Fruit fly (Drosophila melanogaster): ENCODE measurements around the gene CG31862.
A peak's percentile ranks its signal among the peaks of the same experiment; 100 is the strongest.

Gene CG31862

dm6 chr2L:12353926-12354325 lies 15.3 kb downstream of the CG31862 start (continued):
- TF ChIP-seq CG8388 (GFP tag; optimal IDR thresholded peaks at IDR 0.05) = peak; percentile 28
- peak; percentile 14 for TF ChIP-seq CG1603 (tag; optimal IDR thresholded peaks at IDR 0.05)
- peak; percentile 33; the same call in 1 of the 2 replicates for TF ChIP-seq Ada2b (GFP tag; IDR thresholded peaks at IDR 0.05)
- peak; percentile 40 for TF ChIP-seq CG7556 (GFP tag; optimal IDR thresholded peaks at IDR 0.05)
- TF ChIP-seq Sox102F (GFP tag; optimal IDR thresholded peaks at IDR 0.05) = peak; percentile 1
- TF ChIP-seq mld (GFP tag; IDR thresholded peaks at IDR 0.05; ENCODE audit: partially characterized antibody) = no peak
- no peak for TF ChIP-seq sc (optimal IDR thresholded peaks at IDR 0.05)
- peak; percentile 6 for TF ChIP-seq sc (GFP tag; optimal IDR thresholded peaks at IDR 0.05)
- peak; percentile 11 for TF ChIP-seq CG15479 (GFP tag; optimal IDR thresholded peaks at IDR 0.05)

- TF ChIP-seq CG6175 (GFP tag; IDR thresholded peaks at IDR 0.05) = no peak
- TF ChIP-seq NfI (GFP tag; optimal IDR thresholded peaks at IDR 0.05) = no peak
Measured at dm6 chr2L:12356141-12356540, 17.5 kb downstream of the CG31862 start, which contains the start of gene CG17010. Gene CG17010, plus strand, starts transcription at chr2L:12356441.

dm6 chr2L:12363206-12363605 lies 24.6 kb downstream of the CG31862 start:
- TF ChIP-seq Ets65A (GFP tag) (peak; percentile 90), D (optimal IDR thresholded peaks at IDR 0.05) (no peak), D (GFP tag; optimal IDR thresholded peaks at IDR 0.05) (no peak), Ets97D (GFP tag; optimal IDR thresholded peaks at IDR 0.05) (peak; percentile 13), Ravus (GFP tag; IDR thresholded peaks at IDR 0.05) (no peak), kah (GFP tag; optimal IDR thresholded peaks at IDR 0.05) (no peak), Med (GFP tag) (peak; percentile 60), CG7271 (tag; optimal IDR thresholded peaks at IDR 0.05) (peak; percentile 73), Pdp1 (GFP tag; optimal IDR thresholded peaks at IDR 0.05) (peak in 1 of 2 experiments; percentile 35)

dm6 chr2L:12364090-12364489 lies 25.4 kb downstream of the CG31862 start:
- TF ChIP-seq gem (tag; optimal IDR thresholded peaks at IDR 0.05) = peak; percentile 0
- TF ChIP-seq CG13424 (tag; optimal IDR thresholded peaks at IDR 0.05) = no peak
- peak; percentile 66 for TF ChIP-seq Drgx (GFP tag; IDR thresholded peaks at IDR 0.05)

- TF ChIP-seq CG17802 (tag; optimal IDR thresholded peaks at IDR 0.05) = no peak
- TF ChIP-seq ara (GFP tag; IDR thresholded peaks at IDR 0.05) = no peak
- no peak for TF ChIP-seq CG16813 (GFP tag; IDR thresholded peaks at IDR 0.05; ENCODE audit: partially characterized antibody)
- TF ChIP-seq CG17912 (GFP tag; optimal IDR thresholded peaks at IDR 0.05) = peak; percentile 27
- TF ChIP-seq Dip2 (GFP tag; IDR thresholded peaks at IDR 0.05) = no peak
- peak; percentile 54 for TF ChIP-seq gcm (GFP tag; optimal IDR thresholded peaks at IDR 0.05)
- 0 out of 2 replicates have a peak, but pooled peaks have one; percentile 16 for TF ChIP-seq sob (GFP tag; IDR thresholded peaks at IDR 0.05)
- no peak for TF ChIP-seq mam (GFP tag; optimal IDR thresholded peaks at IDR 0.05)
- no peak for TF ChIP-seq CG9817 (tag; optimal IDR thresholded peaks at IDR 0.05)
- TF ChIP-seq Trl (optimal IDR thresholded peaks at IDR 0.05) = peak; percentile 87 to 88
- peak; percentile 43 for TF ChIP-seq Trl (GFP tag; optimal IDR thresholded peaks at IDR 0.05)
- no peak for TF ChIP-seq lilli (GFP tag; optimal IDR thresholded peaks at IDR 0.05)
- no peak for TF ChIP-seq pzg (GFP tag; optimal IDR thresholded peaks at IDR 0.05)
- TF ChIP-seq Hey (tag; optimal IDR thresholded peaks at IDR 0.05) = no peak
- peak; percentile 25 for TF ChIP-seq CG18619 (GFP tag; optimal IDR thresholded peaks at IDR 0.05)
- peak; percentile 57 for TF ChIP-seq sqz (GFP tag; optimal IDR thresholded peaks at IDR 0.05)
- no peak for TF ChIP-seq Gug (GFP tag; IDR thresholded peaks at IDR 0.05)
- TF ChIP-seq crol (GFP tag; IDR thresholded peaks at IDR 0.05) = peak; percentile 31; the same call in 1 of the 2 replicates
- TF ChIP-seq lola (GFP tag; optimal IDR thresholded peaks at IDR 0.05) = no peak
- TF ChIP-seq CG30403 (GFP tag; optimal IDR thresholded peaks at IDR 0.05) = no peak
- TF ChIP-seq Gsc (GFP tag; IDR thresholded peaks at IDR 0.05) = no peak
- peak; percentile 9 for TF ChIP-seq kay (GFP tag; optimal IDR thresholded peaks at IDR 0.05)
- no peak for TF ChIP-seq Dip3 (GFP tag; optimal IDR thresholded peaks at IDR 0.05)
Measured at dm6 chr2L:12365964-12366482, 27.4 kb downstream of the CG31862 start.
